Worm (Caenorhabditis elegans): Measurements from ENCODE around the gene clec-124.
"Not testable (repeated sequence)": the region's sequence is repeated elsewhere in the genome, so short reads cannot be mapped to it uniquely, and the experiment has no call there.

Gene clec-124

DNA sequence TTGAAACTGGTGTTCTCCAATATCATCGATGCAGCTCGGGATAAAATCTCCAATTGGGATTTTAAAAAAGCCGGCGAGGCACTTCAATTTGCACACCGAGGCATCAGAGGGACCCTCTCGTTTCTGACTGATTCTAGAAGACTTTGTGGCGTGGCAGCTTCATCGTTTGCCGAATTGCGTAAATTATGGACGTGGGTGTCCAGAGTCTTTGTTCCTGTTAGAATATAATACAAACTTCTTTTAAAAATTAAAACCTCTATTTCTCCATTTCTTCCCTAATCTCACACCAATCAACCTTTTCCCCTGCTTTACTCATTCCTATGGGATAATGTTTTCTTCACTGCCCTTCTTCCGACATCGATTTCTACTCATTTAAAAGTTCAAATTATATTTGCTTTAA, 39.1 kb upstream of the clec-124 start, which contains the start of gene ZC239.5:
Gene ZC239.5, plus strand, starts transcription at position 301 of the 400 bp plus-strand sequence.
- TF ChIP-seq nhr-12 (tag; optimal IDR thresholded peaks at IDR 0.05), result no peak
- no peak for TF ChIP-seq ham-2 (GFP tag; optimal IDR thresholded peaks at IDR 0.05)
- TF ChIP-seq mls-2 (tag; optimal IDR thresholded peaks at IDR 0.05), result no peak
- TF ChIP-seq lin-13 (tag; optimal IDR thresholded peaks at IDR 0.05), result no peak
- no peak for TF ChIP-seq tbx-8 (GFP tag; optimal IDR thresholded peaks at IDR 0.05)
- TF ChIP-seq flh-1 (GFP tag; optimal IDR thresholded peaks at IDR 0.05), result no peak
- no peak for TF ChIP-seq hlh-1 (tag; optimal IDR thresholded peaks at IDR 0.05)
- no peak for TF ChIP-seq lsy-2 (tag; optimal IDR thresholded peaks at IDR 0.05)
- TF ChIP-seq snpc-4 (tag; optimal IDR thresholded peaks at IDR 0.05), result no peak
- no peak for TF ChIP-seq ceh-83 (GFP tag; optimal IDR thresholded peaks at IDR 0.05)
- no peak for TF ChIP-seq bed-3 (GFP tag; optimal IDR thresholded peaks at IDR 0.05)

DNA sequence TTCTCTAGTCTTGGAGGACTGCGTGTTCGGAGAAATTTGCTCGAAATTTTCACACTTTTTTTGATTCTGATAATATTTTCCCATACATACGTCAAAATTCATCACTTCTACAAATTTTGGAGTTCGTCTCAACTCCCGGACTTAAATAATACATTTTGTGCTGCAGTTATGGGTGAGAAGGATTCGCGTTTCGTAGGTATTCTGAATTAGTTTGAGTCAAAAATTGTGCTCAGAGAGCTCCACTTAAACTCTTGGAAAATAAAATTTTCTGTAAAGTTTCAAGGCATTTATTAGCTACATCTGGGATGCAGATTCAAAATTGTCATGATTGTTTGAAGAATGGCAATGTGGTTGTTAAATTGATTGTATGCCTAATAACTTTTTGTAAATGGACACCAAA, 35.6 kb upstream of the clec-124 start, which contains the start of gene ZC239.4:
Gene ZC239.4, plus strand, starts transcription at position 301 of the 400 bp plus-strand sequence.
- TF ChIP-seq hlh-1 (tag; optimal IDR thresholded peaks at IDR 0.05) (no peak), ces-1 (GFP tag; optimal IDR thresholded peaks at IDR 0.05) (no peak), cnd-1 (tag; optimal IDR thresholded peaks at IDR 0.05) (no peak), nhr-28 (tag; optimal IDR thresholded peaks at IDR 0.05) (no peak), sptf-1 (tag; optimal IDR thresholded peaks at IDR 0.05) (no peak), flh-1 (GFP tag; optimal IDR thresholded peaks at IDR 0.05) (no peak), nhr-2 (tag; optimal IDR thresholded peaks at IDR 0.05) (no peak), lin-13 (tag; optimal IDR thresholded peaks at IDR 0.05) (no peak), ceh-43 (GFP tag; optimal IDR thresholded peaks at IDR 0.05) (no peak), unc-62 (GFP tag; optimal IDR thresholded peaks at IDR 0.05) (no peak), unc-39 (tag; optimal IDR thresholded peaks at IDR 0.05) (no peak), nhr-12 (tag; optimal IDR thresholded peaks at IDR 0.05) (no peak), lsy-2 (tag; optimal IDR thresholded peaks at IDR 0.05) (no peak)

DNA sequence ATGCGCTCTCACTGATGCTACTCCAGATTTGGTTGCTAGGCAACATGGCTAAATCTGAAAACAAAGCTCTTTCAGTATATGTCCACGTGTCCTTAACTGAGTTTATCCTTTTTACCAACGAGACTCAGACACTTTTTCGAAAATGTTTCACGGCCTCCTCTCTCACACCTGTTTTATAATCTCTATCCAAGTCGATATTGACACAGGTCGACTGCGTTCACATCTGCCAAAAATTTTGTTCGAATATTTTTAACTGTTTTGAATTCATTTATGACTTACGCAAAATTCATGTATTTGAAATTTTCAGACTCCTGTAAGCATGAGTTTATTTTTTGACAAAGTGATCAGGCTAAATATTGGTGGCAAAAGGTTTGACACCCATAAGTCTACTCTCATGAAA, 33.7 kb upstream of the clec-124 start, which contains the start of gene ZC239.3:
Gene ZC239.3, plus strand, starts transcription at position 301 of the 400 bp plus-strand sequence.
- TF ChIP-seq unc-62 (GFP tag; optimal IDR thresholded peaks at IDR 0.05); mab-5 (tag; optimal IDR thresholded peaks at IDR 0.05); drap-1 (GFP tag; optimal IDR thresholded peaks at IDR 0.05): not testable (repeated sequence)

DNA sequence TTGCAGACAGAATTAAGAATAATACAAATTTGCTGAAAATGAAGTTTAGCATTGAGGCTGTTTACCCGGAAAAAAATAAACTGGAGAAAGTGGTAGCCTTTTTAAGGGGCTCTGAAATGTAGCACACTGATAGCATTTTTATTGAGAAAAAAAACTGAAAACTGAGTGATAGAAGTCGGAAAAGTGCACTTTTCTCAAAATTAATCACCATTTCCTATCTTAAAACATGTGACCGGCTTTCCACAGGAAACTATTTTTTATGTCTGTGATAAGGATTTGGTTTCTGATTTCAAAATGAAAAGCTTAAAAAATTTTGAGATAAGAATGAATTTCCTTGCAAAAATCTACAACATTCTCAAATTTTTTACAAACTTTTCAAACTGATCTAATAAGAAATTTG, 28.8 kb upstream of the clec-124 start, which contains the start of gene ZC239.22:
Gene ZC239.22, minus strand, starts transcription at position 101 of the 400 bp plus-strand sequence.
- TF ChIP-seq nhr-76 (tag; optimal IDR thresholded peaks at IDR 0.05) (no peak), mls-2 (tag; optimal IDR thresholded peaks at IDR 0.05) (no peak), drap-1 (GFP tag; optimal IDR thresholded peaks at IDR 0.05) (no peak), unc-120 (tag; optimal IDR thresholded peaks at IDR 0.05; ENCODE audit: poor library complexity, severe bottlenecking) (no peak), snpc-4 (tag; optimal IDR thresholded peaks at IDR 0.05) (no peak), lin-13 (tag; optimal IDR thresholded peaks at IDR 0.05) (no peak), ztf-11 (tag; optimal IDR thresholded peaks at IDR 0.05) (no peak), sem-2 (GFP tag; optimal IDR thresholded peaks at IDR 0.05) (no peak), nhr-2 (tag; optimal IDR thresholded peaks at IDR 0.05) (no peak), elt-1 (tag; optimal IDR thresholded peaks at IDR 0.05; ENCODE audit: borderline replicate concordance, insufficient read depth) (no peak), cnd-1 (tag; optimal IDR thresholded peaks at IDR 0.05) (no peak), unc-39 (tag; optimal IDR thresholded peaks at IDR 0.05) (no peak), ham-2 (GFP tag; optimal IDR thresholded peaks at IDR 0.05) (no peak), tbx-8 (GFP tag; optimal IDR thresholded peaks at IDR 0.05) (no peak), flh-1 (GFP tag; optimal IDR thresholded peaks at IDR 0.05) (no peak), lsy-2 (tag; optimal IDR thresholded peaks at IDR 0.05) (no peak), ceh-83 (GFP tag; optimal IDR thresholded peaks at IDR 0.05) (no peak), zip-8 (tag; optimal IDR thresholded peaks at IDR 0.05) (no peak)

DNA sequence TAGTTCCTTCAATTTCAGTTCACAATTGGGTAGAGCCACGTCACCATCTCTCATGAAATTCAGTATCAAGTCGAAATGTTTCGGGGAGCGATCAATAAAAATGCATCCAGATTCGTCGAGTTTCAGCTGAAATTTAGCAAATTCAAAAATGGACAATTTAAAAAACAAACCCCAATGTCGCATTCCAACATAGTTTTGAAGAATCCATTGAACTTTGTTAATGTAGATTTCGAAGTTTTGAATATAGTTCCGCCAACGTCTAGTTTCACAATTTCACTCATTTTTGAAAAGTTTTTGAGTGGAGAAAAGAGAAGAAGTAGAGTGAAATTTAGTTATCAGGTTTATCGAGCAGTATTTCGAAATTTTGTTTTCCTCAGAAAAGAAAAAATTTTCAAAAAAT, 27.8 kb upstream of the clec-124 start, which contains the start of gene ZC239.14:
Gene ZC239.14, minus strand, starts transcription at position 305 of the 400 bp plus-strand sequence.
- TF ChIP-seq zip-8 (tag; optimal IDR thresholded peaks at IDR 0.05) (no peak), mep-1 (tag; optimal IDR thresholded peaks at IDR 0.05) (no peak), lin-32 (GFP tag; optimal IDR thresholded peaks at IDR 0.05) (no peak), drap-1 (GFP tag; optimal IDR thresholded peaks at IDR 0.05) (no peak), snpc-4 (tag; optimal IDR thresholded peaks at IDR 0.05) (no peak), elt-1 (tag; optimal IDR thresholded peaks at IDR 0.05; ENCODE audit: borderline replicate concordance, insufficient read depth) (no peak), ham-2 (GFP tag; optimal IDR thresholded peaks at IDR 0.05) (no peak), unc-120 (tag; optimal IDR thresholded peaks at IDR 0.05; ENCODE audit: poor library complexity, severe bottlenecking) (no peak), sptf-1 (tag; optimal IDR thresholded peaks at IDR 0.05) (no peak), ceh-43 (GFP tag; optimal IDR thresholded peaks at IDR 0.05) (no peak), hlh-1 (tag; optimal IDR thresholded peaks at IDR 0.05) (no peak), bed-3 (GFP tag; optimal IDR thresholded peaks at IDR 0.05) (no peak), nhr-2 (tag; optimal IDR thresholded peaks at IDR 0.05) (no peak), unc-62 (GFP tag; optimal IDR thresholded peaks at IDR 0.05) (no peak), mls-2 (tag; optimal IDR thresholded peaks at IDR 0.05) (no peak), sem-2 (GFP tag; optimal IDR thresholded peaks at IDR 0.05) (no peak), nhr-28 (tag; optimal IDR thresholded peaks at IDR 0.05) (no peak), pha-4 (tag; optimal IDR thresholded peaks at IDR 0.05) (no peak)

Data from whole organism, mixed stage, embryonic.